Worm (Caenorhabditis elegans) whole organism, L3 larva: ENCODE data around the gene F26D11.12.

Source experiments
- ceh-16 ChIP-seq: sonication (generic microtip); optimal IDR thresholded peaks from 2 replicates; lab custom pipeline; 2017; ENCODE audit warnings: missing biosample characterization, missing genetic modification characterization
- ceh-28 ChIP-seq: fragments of 150-350 bp; optimal IDR thresholded peaks from 2 replicates; lab custom pipeline; 2014; ENCODE audit warnings: missing biosample characterization, missing genetic modification reagents, missing genetic modification characterization
- daf-12 ChIP-seq: fragments of 150-350 bp; optimal IDR thresholded peaks from 2 replicates; lab custom pipeline; 2014; ENCODE audit warnings: missing biosample characterization, missing genetic modification reagents, missing genetic modification characterization
- egl-27 ChIP-seq: sonication (generic microtip); optimal IDR thresholded peaks from 4 replicates; lab custom pipeline; 2017; ENCODE audit warnings: missing biosample characterization, missing genetic modification reagents, missing genetic modification characterization
- egl-5 ChIP-seq: fragments of 150-350 bp; optimal IDR thresholded peaks from 2 replicates; lab custom pipeline; 2017; ENCODE audit warnings: missing biosample characterization, missing genetic modification reagents, missing genetic modification characterization, inconsistent platforms
- elt-1 ChIP-seq: fragments of 150-350 bp; optimal IDR thresholded peaks from 2 replicates; lab custom pipeline; 2014; ENCODE audit warnings: missing biosample characterization, missing genetic modification characterization
- elt-2 ChIP-seq: sonication (generic microtip); optimal IDR thresholded peaks from 2 replicates; lab custom pipeline; 2016; ENCODE audit warnings: missing genetic modification reagents, mild to moderate bottlenecking, missing genetic modification characterization, missing compliant biosample characterization
- eor-1 ChIP-seq, 2 experiments: fragments of 150-350 bp; optimal IDR thresholded peaks; 2 replicates each; lab custom pipeline; 2014 to 2018; ENCODE audit warnings: missing biosample characterization in 2 of 2, missing genetic modification characterization in 2 of 2
- fkh-10 ChIP-seq: sonication (generic microtip); optimal IDR thresholded peaks from 2 replicates; lab custom pipeline; 2017; ENCODE audit warnings: missing biosample characterization, missing genetic modification reagents, missing genetic modification characterization
- hmg-11 ChIP-seq: sonication (generic microtip); optimal IDR thresholded peaks from 2 replicates; lab custom pipeline; 2016; ENCODE audit warnings: missing genetic modification characterization, missing compliant biosample characterization
- jun-1 ChIP-seq: fragments of 150-350 bp; optimal IDR thresholded peaks from 2 replicates; lab custom pipeline; 2014; ENCODE audit warnings: missing biosample characterization, missing genetic modification reagents, missing genetic modification characterization
- lin-39 ChIP-seq: fragments of 150-350 bp; optimal IDR thresholded peaks from 2 replicates; lab custom pipeline; 2018; ENCODE audit warnings: missing biosample characterization, missing genetic modification reagents, missing genetic modification characterization
- mdl-1 ChIP-seq: fragments of 150-350 bp; optimal IDR thresholded peaks from 2 replicates; lab custom pipeline; 2014; ENCODE audit warnings: missing biosample characterization, missing genetic modification characterization
- mml-1 ChIP-seq: fragments of 150-350 bp; sonication (generic microtip); optimal IDR thresholded peaks from 3 replicates; lab custom pipeline; 2014; ENCODE audit warnings: missing biosample characterization, missing genetic modification characterization
- nfya-1 ChIP-seq: sonication (generic microtip); optimal IDR thresholded peaks from 2 replicates; lab custom pipeline; 2017; ENCODE audit warnings: missing genetic modification characterization, mild to moderate bottlenecking, missing compliant biosample characterization, antibody characterized with exemption, moderate library complexity; ENCODE audit not compliant: insufficient read depth
- nhr-11 ChIP-seq: fragments of 150-350 bp; optimal IDR thresholded peaks from 2 replicates; lab custom pipeline; 2014; ENCODE audit warnings: missing biosample characterization, missing genetic modification characterization
- nhr-12 ChIP-seq: fragments of 150-350 bp; optimal IDR thresholded peaks from 2 replicates; lab custom pipeline; 2014; ENCODE audit warnings: missing biosample characterization, missing genetic modification characterization
- nhr-23 ChIP-seq: fragments of 150-350 bp; optimal IDR thresholded peaks from 2 replicates; lab custom pipeline; 2014; ENCODE audit warnings: missing biosample characterization, missing genetic modification reagents, missing genetic modification characterization
- nhr-237 ChIP-seq: fragments of 150-350 bp; optimal IDR thresholded peaks from 2 replicates; lab custom pipeline; 2014; ENCODE audit warnings: missing biosample characterization, missing genetic modification characterization
- nhr-25 ChIP-seq: sonication (generic microtip); optimal IDR thresholded peaks from 2 replicates; lab custom pipeline; 2017; ENCODE audit warnings: missing biosample characterization, missing genetic modification characterization
- nhr-77 ChIP-seq: fragments of 150-350 bp; optimal IDR thresholded peaks from 2 replicates; lab custom pipeline; 2014; ENCODE audit warnings: missing biosample characterization, missing genetic modification characterization
- pha-4 ChIP-seq: fragments of 150-350 bp; optimal IDR thresholded peaks from 2 replicates; lab custom pipeline; 2014; ENCODE audit warnings: missing biosample characterization, missing genetic modification reagents, missing genetic modification characterization
- pqm-1 ChIP-seq: fragments of 150-350 bp; optimal IDR thresholded peaks from 2 replicates; lab custom pipeline; 2017; ENCODE audit warnings: missing biosample characterization, missing genetic modification characterization, inconsistent platforms
- skn-1 ChIP-seq: fragments of 150-350 bp; optimal IDR thresholded peaks from 2 replicates; lab custom pipeline; 2014; ENCODE audit warnings: missing biosample characterization, missing genetic modification characterization
- snpc-4 ChIP-seq: fragments of 150-350 bp; optimal IDR thresholded peaks from 2 replicates; lab custom pipeline; 2014; ENCODE audit warnings: missing biosample characterization, missing genetic modification characterization
- tbx-2 ChIP-seq: sonication (generic microtip); optimal IDR thresholded peaks from 2 replicates; lab custom pipeline; 2016; ENCODE audit warnings: mild to moderate bottlenecking, missing genetic modification characterization, missing compliant biosample characterization
- unc-39 ChIP-seq: sonication (generic microtip); optimal IDR thresholded peaks from 4 replicates; lab custom pipeline; 2017; ENCODE audit warnings: missing biosample characterization, missing genetic modification characterization
- unc-62 ChIP-seq: fragments of 150-350 bp; sonication (generic microtip); optimal IDR thresholded peaks from 4 replicates; lab custom pipeline; 2014; ENCODE audit warnings: missing biosample characterization, missing genetic modification reagents, missing genetic modification characterization
- zag-1 ChIP-seq: fragments of 150-350 bp; optimal IDR thresholded peaks from 2 replicates; lab custom pipeline; 2014; ENCODE audit warnings: missing biosample characterization, missing genetic modification characterization
- ztf-11 ChIP-seq: fragments of 150-350 bp; optimal IDR thresholded peaks from 2 replicates; lab custom pipeline; 2014; ENCODE audit warnings: missing biosample characterization, missing genetic modification characterization
- ztf-4 ChIP-seq: fragments of 150-350 bp; optimal IDR thresholded peaks from 2 replicates; lab custom pipeline; 2014; ENCODE audit warnings: missing biosample characterization, missing genetic modification characterization

The F26D11.12 gene

ce11 chrV:7978798-7979197 lies 23.7 kb upstream of the F26D11.12 start (continued):
- TF ChIP-seq elt-2 (tag; lab: Kevin White, UChicago) (peak; percentile 31), jun-1 (tag; lab: Kevin White, UChicago) (no peak), tbx-2 (tag; lab: Kevin White, UChicago) (no peak), lin-39 (peak; percentile 1), nhr-237 (tag; lab: Kevin White, UChicago) (no peak), unc-62 (GFP tag; lab: Kevin White, UChicago) (no peak), zag-1 (tag; lab: Kevin White, UChicago) (no peak), unc-39 (tag; lab: Kevin White, UChicago) (no peak), mml-1 (tag; lab: Kevin White, UChicago) (no peak), skn-1 (tag; lab: Kevin White, UChicago) (no peak), eor-1 (tag; optimal IDR thresholded peaks at IDR 0.05; lab: Kevin White, UChicago) (no peak)

DNA sequence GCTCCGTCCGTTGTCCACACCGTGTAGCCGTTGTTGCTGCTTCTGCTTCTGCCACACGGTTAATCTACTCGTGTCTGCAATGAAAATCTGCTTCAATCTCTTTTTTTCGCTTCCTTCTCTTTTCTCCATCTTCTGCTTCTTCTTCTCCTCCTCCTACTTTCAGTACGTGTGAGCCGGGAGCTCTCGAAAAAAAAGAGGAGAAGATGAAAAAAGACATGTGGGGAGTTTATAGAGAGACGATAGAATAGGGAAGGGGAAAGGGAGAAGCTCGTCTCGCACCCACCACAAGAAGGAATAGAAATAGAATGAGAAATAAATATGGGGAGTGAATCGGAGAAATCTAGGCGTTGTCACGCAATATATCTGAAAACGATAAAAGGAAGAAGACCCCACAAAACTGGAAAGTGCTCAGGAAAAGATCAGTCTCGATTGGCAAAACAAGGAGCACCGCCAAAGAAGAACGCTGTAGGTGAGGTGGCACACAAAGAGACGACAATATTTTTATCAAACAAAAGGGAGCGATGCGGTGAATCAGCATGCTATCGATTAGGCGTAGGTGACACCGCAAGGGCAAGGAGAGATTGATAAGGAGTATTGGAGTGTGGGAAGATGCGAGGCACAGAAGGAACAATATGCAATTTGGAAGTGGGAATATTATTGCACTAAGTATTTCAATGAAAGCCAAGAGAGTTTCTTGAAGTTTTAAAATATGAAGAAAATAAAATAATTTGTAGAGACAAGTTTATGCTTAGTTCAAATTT lies 22.8 kb upstream of the F26D11.12 start, which contains the start of gene let-413:
Gene let-413, minus strand, starts transcription at position 76 of the 761 bp plus-strand sequence.
- TF ChIP-seq elt-2 (tag; lab: Kevin White, UChicago) (peak; percentile 62), ceh-16 (tag; lab: Kevin White, UChicago) (no peak), nhr-11 (tag; lab: Kevin White, UChicago) (no peak), snpc-4 (tag; lab: Kevin White, UChicago) (no peak), pha-4 (tag; lab: Kevin White, UChicago) (peak; percentile 47), mml-1 (tag; lab: Kevin White, UChicago) (no peak), nhr-237 (tag; lab: Kevin White, UChicago) (no peak), jun-1 (tag; lab: Kevin White, UChicago) (no peak), nhr-77 (no peak), pqm-1 (peak; percentile 67), nfya-1 (tag; lab: Kevin White, UChicago) (peak; percentile 25)
- TF ChIP-seq, all 47 proteins: peak for 4

ce11 chrV:7971376-7971775 lies 16.3 kb upstream of the F26D11.12 start:
- TF ChIP-seq hmg-11 (tag; lab: Kevin White, UChicago) (no peak), nhr-25 (tag; lab: Kevin White, UChicago) (no peak), pha-4 (tag; lab: Kevin White, UChicago) (no peak)

- TF ChIP-seq mdl-1 (tag; lab: Kevin White, UChicago) (no peak), unc-39 (tag; lab: Kevin White, UChicago) (no peak), nhr-23 (tag; lab: Kevin White, UChicago) (no peak), daf-12 (tag; lab: Kevin White, UChicago) (no peak), egl-27 (tag; lab: Kevin White, UChicago) (no peak), ceh-28 (tag; lab: Kevin White, UChicago) (no peak), snpc-4 (tag; lab: Kevin White, UChicago) (no peak), lin-39 (no peak), ztf-4 (tag; lab: Kevin White, UChicago) (no peak), elt-2 (tag; lab: Kevin White, UChicago) (no peak), mml-1 (tag; lab: Kevin White, UChicago) (no peak), nhr-77 (no peak), jun-1 (tag; lab: Kevin White, UChicago) (no peak), pha-4 (tag; lab: Kevin White, UChicago) (no peak), elt-1 (tag; lab: Kevin White, UChicago) (no peak), nhr-12 (tag; lab: Kevin White, UChicago) (no peak), ztf-11 (no peak)
Observed at ce11 chrV:7970519-7970918, 15.4 kb upstream of the F26D11.12 start.

DNA sequence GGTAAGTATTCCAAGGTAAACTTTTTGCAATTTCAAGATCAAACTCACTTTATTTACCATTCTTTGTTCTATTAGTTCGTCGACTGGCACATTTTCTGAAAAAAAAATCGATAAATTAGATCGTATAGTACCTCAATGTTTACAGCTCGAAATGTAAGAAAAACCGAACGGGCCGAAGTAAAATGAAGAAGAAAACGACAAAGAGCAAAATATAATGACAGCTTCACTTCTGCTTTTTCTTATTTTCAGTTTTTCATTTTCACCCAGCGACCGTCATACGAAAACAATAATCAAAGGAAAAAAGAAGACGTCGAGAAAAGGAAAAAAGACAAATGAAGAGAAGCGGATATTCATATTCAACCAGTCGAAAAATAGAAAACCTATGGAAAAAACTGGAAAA lies 14.0 kb upstream of the F26D11.12 start, which contains the start of gene che-7:
Gene che-7, minus strand, starts transcription at position 101 of the 400 bp plus-strand sequence.
- TF ChIP-seq nhr-11 (tag; lab: Kevin White, UChicago) (no peak), ceh-28 (tag; lab: Kevin White, UChicago) (peak; percentile 13)
- TF ChIP-seq, all 47 proteins: peak for 1

DNA sequence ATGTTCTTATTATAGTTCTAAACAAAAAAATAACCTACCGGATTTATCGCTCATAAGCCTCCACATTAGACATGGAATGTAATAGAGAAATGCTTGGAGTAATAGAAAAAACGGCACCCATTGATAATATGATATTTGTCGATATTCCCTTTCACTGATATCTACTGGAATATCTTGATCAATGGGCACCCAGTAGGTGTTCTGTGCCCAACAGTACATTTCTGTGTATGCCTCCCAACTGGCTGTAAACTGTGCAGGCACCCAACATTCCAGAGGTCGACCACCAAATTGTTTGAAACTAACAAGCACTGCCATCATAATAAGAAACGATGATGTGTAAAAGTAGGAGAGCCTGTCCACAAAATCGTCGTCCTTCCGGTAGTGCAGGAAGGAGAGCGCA lies 9.3 kb upstream of the F26D11.12 start:
- TF ChIP-seq nfya-1 (tag; lab: Kevin White, UChicago) (no peak), ztf-4 (tag; lab: Kevin White, UChicago) (no peak), egl-5 (no peak), fkh-10 (GFP tag; lab: Kevin White, UChicago) (no peak), skn-1 (tag; lab: Kevin White, UChicago) (no peak), pha-4 (tag; lab: Kevin White, UChicago) (no peak)
